Worm (Caenorhabditis elegans) whole organism, young adult: ENCODE data around the gene cyp-33A1.

Source experiments
- B0261.1 ChIP-seq: sonication (generic microtip); optimal IDR thresholded peaks from 2 replicates; lab custom pipeline; 2016; ENCODE audit warnings: mild to moderate bottlenecking, missing genetic modification characterization, moderate library complexity, missing compliant biosample characterization
- B0336.3 ChIP-seq: fragments of 200-800 bp; sonication (Bioruptor generic); IDR thresholded peaks from 2 replicates; pipeline ENCODE4 v1.3.6; 2022; ENCODE audit warnings: missing genetic modification characterization, missing compliant biosample characterization
- F23B12.7 ChIP-seq: sonication (generic microtip); optimal IDR thresholded peaks from 2 replicates; lab custom pipeline; 2017; ENCODE audit warnings: missing genetic modification characterization, mild to moderate bottlenecking, missing compliant biosample characterization, antibody characterized with exemption, moderate library complexity; ENCODE audit not compliant: insufficient read depth
- F37B4.10 ChIP-seq: fragments of 200-800 bp; sonication (Bioruptor generic); IDR thresholded peaks from 2 replicates; pipeline ENCODE4 v1.3.6; 2022; ENCODE audit warnings: missing genetic modification characterization, missing compliant biosample characterization
- K11D2.4 ChIP-seq: fragments of 200-800 bp; sonication (Bioruptor generic); IDR thresholded peaks from 2 replicates; pipeline ENCODE4 v1.3.6; 2022; ENCODE audit warnings: missing genetic modification reagents, missing genetic modification characterization, missing compliant biosample characterization
- T07F8.4 ChIP-seq: sonication (generic microtip); optimal IDR thresholded peaks from 2 replicates; lab custom pipeline; 2016; ENCODE audit warnings: mild to moderate bottlenecking, missing genetic modification characterization, moderate library complexity, missing compliant biosample characterization
- bed-2 ChIP-seq: fragments of 200-800 bp; sonication (Bioruptor generic); IDR thresholded peaks from 2 replicates; pipeline ENCODE4 v1.3.6; 2022; ENCODE audit warnings: missing genetic modification reagents, missing genetic modification characterization, missing compliant biosample characterization
- cebp-1 ChIP-seq, 2 experiments: fragments of 200-800 bp in 1 of 2; sonication (Bioruptor generic) in 1 of 2; sonication (generic microtip) in 1 of 2; IDR thresholded peaks in 1 of 2; optimal IDR thresholded peaks in 1 of 2; 2 replicates each; pipeline versions ENCODE4 v1.3.6 to Lab custom; 2017 to 2022; ENCODE audit warnings: missing compliant biosample characterization in 2 of 2, missing genetic modification characterization in 2 of 2, mild to moderate bottlenecking in 1 of 2, missing genetic modification reagents in 1 of 2, moderate library complexity in 1 of 2
- ceh-100 ChIP-seq: fragments of 200-800 bp; sonication (Bioruptor generic); IDR thresholded peaks from 2 replicates; pipeline ENCODE4 v1.3.6; 2022; ENCODE audit warnings: missing genetic modification reagents, missing genetic modification characterization, missing compliant biosample characterization
- ceh-40 ChIP-seq: fragments of 200-800 bp; sonication (Bioruptor generic); IDR thresholded peaks from 2 replicates; pipeline ENCODE4 v1.3.6; 2022; ENCODE audit warnings: missing genetic modification characterization, missing compliant biosample characterization
- hlh-26 ChIP-seq: fragments of 200-800 bp; sonication (Bioruptor generic); conservative IDR thresholded peaks from 2 replicates; pipeline ENCODE4 v1.3.6; 2022; ENCODE audit warnings: missing genetic modification reagents, missing genetic modification characterization, missing compliant biosample characterization
- hmg-1.2 ChIP-seq: fragments of 200-800 bp; sonication (Bioruptor generic); IDR thresholded peaks from 2 replicates; pipeline ENCODE4 v1.3.6; 2022; ENCODE audit warnings: missing genetic modification reagents, missing genetic modification characterization, missing compliant biosample characterization
- hmg-20 ChIP-seq: fragments of 200-800 bp; sonication (Bioruptor generic); IDR thresholded peaks from 2 replicates; pipeline ENCODE4 v1.3.6; 2022; ENCODE audit warnings: missing genetic modification reagents, missing genetic modification characterization, missing compliant biosample characterization
- let-607 ChIP-seq, 2 experiments: fragments of 200-800 bp in 1 of 2; sonication (Bioruptor generic) in 1 of 2; sonication (generic microtip) in 1 of 2; optimal IDR thresholded peaks; 2 replicates each; lab custom pipeline; 2016 to 2018; ENCODE audit warnings: mild to moderate bottlenecking in 2 of 2, missing compliant biosample characterization in 2 of 2, missing genetic modification characterization in 2 of 2, moderate library complexity in 2 of 2, missing genotype in 1 of 2
- lir-1 ChIP-seq: fragments of 200-800 bp; sonication (Bioruptor generic); conservative IDR thresholded peaks from 2 replicates; pipeline ENCODE4 v1.3.6; 2022; ENCODE audit warnings: missing genetic modification reagents, missing genetic modification characterization, missing compliant biosample characterization
- lsy-27 ChIP-seq: sonication (generic microtip); optimal IDR thresholded peaks from 2 replicates; lab custom pipeline; 2017; ENCODE audit warnings: missing genetic modification characterization, mild to moderate bottlenecking, missing compliant biosample characterization, antibody characterized with exemption, missing genotype, borderline replicate concordance; ENCODE audit not compliant: insufficient read depth
- nfya-1 ChIP-seq: sonication (generic microtip); optimal IDR thresholded peaks from 2 replicates; lab custom pipeline; 2017; ENCODE audit warnings: antibody characterized with exemption, missing compliant biosample characterization, missing genetic modification characterization, borderline replicate concordance; ENCODE audit not compliant: insufficient read depth
- sea-2 ChIP-seq: fragments of 200-800 bp; sonication (Bioruptor generic); IDR thresholded peaks from 2 replicates; pipeline ENCODE4 v1.3.6; 2022; ENCODE audit warnings: missing genetic modification characterization, missing compliant biosample characterization
- tlf-1 ChIP-seq: fragments of 200-800 bp; sonication (Bioruptor generic); optimal IDR thresholded peaks from 2 replicates; lab custom pipeline; 2018; ENCODE audit warnings: mild to moderate bottlenecking, missing genetic modification characterization, missing compliant biosample characterization
- ztf-18 ChIP-seq: sonication (generic microtip); optimal IDR thresholded peaks from 2 replicates; lab custom pipeline; 2016; ENCODE audit warnings: missing genotype, mild to moderate bottlenecking, missing genetic modification characterization, missing compliant biosample characterization
- ztf-22 ChIP-seq: fragments of 200-800 bp; sonication (Bioruptor generic); optimal IDR thresholded peaks from 2 replicates; lab custom pipeline; 2018; ENCODE audit warnings: mild to moderate bottlenecking, missing genetic modification characterization, moderate library complexity, missing compliant biosample characterization
- ztf-25 ChIP-seq: fragments of 200-800 bp; sonication (Bioruptor generic); IDR thresholded peaks from 2 replicates; pipeline ENCODE4 v1.3.6; 2022; ENCODE audit warnings: missing genetic modification reagents, missing genetic modification characterization, missing compliant biosample characterization
- ztf-6 ChIP-seq: fragments of 200-800 bp; sonication (Bioruptor generic); IDR thresholded peaks from 2 replicates; pipeline ENCODE4 v1.3.6; 2022; ENCODE audit warnings: missing genetic modification reagents, missing genetic modification characterization, missing compliant biosample characterization

cyp-33A1 gene

DNA sequence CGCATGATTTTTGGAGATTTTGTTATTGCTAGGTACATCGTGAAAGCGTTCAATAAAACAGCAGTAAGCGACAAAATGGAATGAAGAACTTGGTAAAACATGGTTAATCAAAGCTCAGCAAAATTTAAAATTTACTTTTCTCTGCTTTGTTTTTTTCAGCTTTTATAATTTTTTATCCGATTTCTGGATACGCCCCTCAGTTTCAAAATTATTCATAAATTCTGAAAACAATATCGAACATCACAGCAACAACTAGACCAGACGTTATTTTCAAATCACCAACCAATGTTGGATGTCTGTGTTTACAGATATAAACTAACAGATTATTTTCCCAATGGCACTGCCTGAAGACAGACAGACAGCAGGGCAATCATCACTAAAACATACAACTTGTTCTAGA is 46.6 kb downstream of the cyp-33A1 start, which contains the start of gene srd-31:
Gene srd-31 (minus strand): TSS at position 101 of the 400 bp plus-strand sequence.
- TF ChIP-seq B0336.3 (GFP tag; lab: Robert Waterston, UW): no peak
- no peak for TF ChIP-seq hmg-20 (GFP tag; lab: Robert Waterston, UW)

DNA sequence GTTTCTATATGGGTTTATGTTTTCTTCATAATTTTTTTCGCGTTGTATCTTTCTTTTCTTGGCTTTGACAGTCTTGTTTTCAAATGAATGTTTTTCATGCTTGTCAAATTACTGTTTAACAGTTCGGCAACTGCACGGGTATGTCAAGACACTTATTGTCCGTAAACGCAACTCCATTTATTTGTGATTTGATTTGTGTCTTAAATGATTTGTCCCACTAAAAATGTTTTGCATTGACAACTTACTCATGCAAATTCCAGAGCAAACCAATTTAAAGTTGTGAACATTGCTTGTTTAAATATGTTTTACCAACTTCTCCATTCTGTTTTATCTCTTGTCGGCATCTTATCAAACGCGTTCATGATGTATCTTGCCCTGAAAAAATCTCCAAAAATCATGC is 49.5 kb downstream of the cyp-33A1 start, which contains the start of gene srd-25:
Gene srd-25 (plus strand): TSS at position 301 of the 400 bp plus-strand sequence.
- TF ChIP-seq ztf-22 (GFP tag; lab: Kevin White, UChicago): no peak
- no peak for TF ChIP-seq bed-2
- no peak for TF ChIP-seq ztf-18 (tag; lab: Kevin White, UChicago)
- no peak for TF ChIP-seq tlf-1 (GFP tag; lab: Kevin White, UChicago)
- TF ChIP-seq sea-2 (GFP tag; lab: Robert Waterston, UW): no peak

DNA sequence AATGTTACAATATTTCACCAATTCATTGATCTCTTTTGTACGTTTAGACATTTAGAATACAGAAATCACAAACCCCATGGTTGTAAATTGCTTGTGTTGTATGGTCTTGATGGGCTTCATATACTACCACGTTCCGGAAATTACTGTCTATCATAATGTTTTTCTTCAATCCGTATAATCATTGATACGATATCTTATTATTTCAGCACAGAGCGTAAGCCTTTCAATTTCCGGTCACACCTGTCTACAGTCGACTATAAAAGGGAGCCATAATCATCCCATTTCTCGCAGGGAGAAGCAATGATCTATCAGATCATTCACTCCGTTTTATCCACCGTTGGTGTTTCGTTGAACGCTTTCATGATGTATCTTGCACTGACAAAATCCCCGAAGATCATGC is 51.8 kb downstream of the cyp-33A1 start, which contains the start of gene srd-30:
Gene srd-30 (plus strand): TSS at position 301 of the 400 bp plus-strand sequence.
- TF ChIP-seq ztf-6 (no peak), hlh-26 (GFP tag; lab: Robert Waterston, UW) (no peak), F37B4.10 (GFP tag; lab: Robert Waterston, UW) (no peak), lir-1 (GFP tag; lab: Robert Waterston, UW) (no peak), ceh-100 (no peak), ceh-40 (GFP tag; lab: Robert Waterston, UW) (no peak), lsy-27 (no peak), K11D2.4 (GFP tag; lab: Robert Waterston, UW) (no peak), hmg-1.2 (no peak), ztf-25 (GFP tag; lab: Robert Waterston, UW) (no peak), nfya-1 (no peak), T07F8.4 (tag; lab: Kevin White, UChicago) (no peak), B0261.1 (no peak), cebp-1 (GFP tag; IDR thresholded peaks at IDR 0.05; lab: Robert Waterston, UW) (no peak), cebp-1 (tag; optimal IDR thresholded peaks at IDR 0.05; lab: Kevin White, UChicago) (no peak), F23B12.7 (tag; lab: Kevin White, UChicago) (no peak), let-607 (tag; optimal IDR thresholded peaks at IDR 0.05; lab: Kevin White, UChicago) (no peak)
